Fruit fly (Drosophila melanogaster): ENCODE data around the gene Acer.

The Acer gene

dm6 chr2L:8473448-8473847 is 48.3 kb upstream of the Acer start (continued):
- no peak for TF ChIP-seq Ets97D (GFP tag; optimal IDR thresholded peaks at IDR 0.05)
- TF ChIP-seq unpg (GFP tag; optimal IDR thresholded peaks at IDR 0.05): peak; percentile 57
- TF ChIP-seq CG7839 (tag; optimal IDR thresholded peaks at IDR 0.05): peak; percentile 65
- TF ChIP-seq so (GFP tag; IDR thresholded peaks at IDR 0.05): 0 out of 3 replicates have a peak, but pooled peaks have one; percentile 40
- TF ChIP-seq dpn (GFP tag; optimal IDR thresholded peaks at IDR 0.05): peak in 1 of 2 experiments; percentile 38
- TF ChIP-seq sr (GFP tag; IDR thresholded peaks at IDR 0.05): no peak
- TF ChIP-seq MTF-1 (GFP tag; optimal IDR thresholded peaks at IDR 0.05; ENCODE audit: borderline replicate concordance): no peak
- TF ChIP-seq Usf (GFP tag; optimal IDR thresholded peaks at IDR 0.05): no peak
- TF ChIP-seq CG2129 (GFP tag; IDR thresholded peaks at IDR 0.05; ENCODE audit: partially characterized antibody): no peak
- peak; percentile 13 for TF ChIP-seq Asciz (GFP tag; optimal IDR thresholded peaks at IDR 0.05)
- peak; percentile 47 for TF ChIP-seq CG10267 (tag; optimal IDR thresholded peaks at IDR 0.05)
- TF ChIP-seq Sry-δ (GFP tag; optimal IDR thresholded peaks at IDR 0.05): no peak
- no peak for TF ChIP-seq lov (optimal IDR thresholded peaks at IDR 0.05)
- TF ChIP-seq lov (GFP tag; IDR thresholded peaks at IDR 0.05): peak; percentile 76; the same call in 2 of the 3 replicates
- peak; percentile 85 for TF ChIP-seq Ets65A (GFP tag)
- TF ChIP-seq CG17568 (GFP tag; optimal IDR thresholded peaks at IDR 0.05): no peak
- no peak for TF ChIP-seq CrebB (tag; optimal IDR thresholded peaks at IDR 0.05)
- TF ChIP-seq CG16779 (GFP tag; IDR thresholded peaks at IDR 0.05): no peak
- no peak; the same call in 1 of the 2 replicates for TF ChIP-seq CG10321 (GFP tag; IDR thresholded peaks at IDR 0.05)
- TF ChIP-seq sqz (GFP tag; optimal IDR thresholded peaks at IDR 0.05): no peak
- TF ChIP-seq CG9609 (GFP tag; optimal IDR thresholded peaks at IDR 0.05): no peak
- no peak for TF ChIP-seq CG42726 (GFP tag; IDR thresholded peaks at IDR 0.05; ENCODE audit: partially characterized antibody)
- TF ChIP-seq Atf3 (GFP tag; optimal IDR thresholded peaks at IDR 0.05): peak; percentile 25
- peak; percentile 54; the same call in 1 of the 2 replicates for TF ChIP-seq chm (GFP tag; IDR thresholded peaks at IDR 0.05)
- peak; percentile 4 for TF ChIP-seq CG13624 (GFP tag; optimal IDR thresholded peaks at IDR 0.05)
- TF ChIP-seq CG17829 (tag; optimal IDR thresholded peaks at IDR 0.05): peak; percentile 51
- no peak for TF ChIP-seq CG8478 (optimal IDR thresholded peaks at IDR 0.05)
- TF ChIP-seq Eip74EF (GFP tag; optimal IDR thresholded peaks at IDR 0.05): peak in 1 of 2 experiments; percentile 30
- peak; percentile 73; the same call in 1 of the 2 replicates for TF ChIP-seq Ptx1 (GFP tag; IDR thresholded peaks at IDR 0.05)
- TF ChIP-seq Sin3A (optimal IDR thresholded peaks at IDR 0.05): no peak
- TF ChIP-seq CG11456 (GFP tag; IDR thresholded peaks at IDR 0.05): no peak
- TF ChIP-seq Sox100B (GFP tag; optimal IDR thresholded peaks at IDR 0.05): peak; percentile 42
- no peak for TF ChIP-seq mld (GFP tag; IDR thresholded peaks at IDR 0.05; ENCODE audit: partially characterized antibody)
- TF ChIP-seq her (GFP tag; optimal IDR thresholded peaks at IDR 0.05): no peak
- peak; percentile 41 for TF ChIP-seq BtbVII (GFP tag; optimal IDR thresholded peaks at IDR 0.05)
- TF ChIP-seq Dbx (GFP tag; IDR thresholded peaks at IDR 0.05): no peak
- TF ChIP-seq ems (GFP tag; optimal IDR thresholded peaks at IDR 0.05): peak; percentile 4
- TF ChIP-seq dan (GFP tag; IDR thresholded peaks at IDR 0.05): no peak
- no peak for TF ChIP-seq pnt (GFP tag; optimal IDR thresholded peaks at IDR 0.05)
- TF ChIP-seq Trl (optimal IDR thresholded peaks at IDR 0.05): no peak
- TF ChIP-seq Trl (GFP tag; optimal IDR thresholded peaks at IDR 0.05): no peak
- TF ChIP-seq crp (GFP tag; optimal IDR thresholded peaks at IDR 0.05): no peak
- no peak for TF ChIP-seq CG12769 (tag; optimal IDR thresholded peaks at IDR 0.05)
- peak; percentile 43; the same call in 1 of the 3 replicates for TF ChIP-seq CG11093 (GFP tag; IDR thresholded peaks at IDR 0.05)
- peak; percentile 22 for TF ChIP-seq CG13775 (GFP tag; optimal IDR thresholded peaks at IDR 0.05)
- no peak for TF ChIP-seq unc-4 (GFP tag; IDR thresholded peaks at IDR 0.05; ENCODE audit: partially characterized antibody)
- no peak for TF ChIP-seq CG17612 (GFP tag; IDR thresholded peaks at IDR 0.05)
- no peak for TF ChIP-seq CG4328 (GFP tag; optimal IDR thresholded peaks at IDR 0.05)
- peak; percentile 42 for TF ChIP-seq CG11504 (tag; optimal IDR thresholded peaks at IDR 0.05)
- TF ChIP-seq maf-S (GFP tag; optimal IDR thresholded peaks at IDR 0.05): peak; percentile 6
- TF ChIP-seq CG12236 (GFP tag; optimal IDR thresholded peaks at IDR 0.05): no peak
- TF ChIP-seq hbn (GFP tag; IDR thresholded peaks at IDR 0.05; ENCODE audit: partially characterized antibody): no peak
